Worm (Caenorhabditis elegans): ENCODE measurements around the gene F53C3.3.

DNA sequence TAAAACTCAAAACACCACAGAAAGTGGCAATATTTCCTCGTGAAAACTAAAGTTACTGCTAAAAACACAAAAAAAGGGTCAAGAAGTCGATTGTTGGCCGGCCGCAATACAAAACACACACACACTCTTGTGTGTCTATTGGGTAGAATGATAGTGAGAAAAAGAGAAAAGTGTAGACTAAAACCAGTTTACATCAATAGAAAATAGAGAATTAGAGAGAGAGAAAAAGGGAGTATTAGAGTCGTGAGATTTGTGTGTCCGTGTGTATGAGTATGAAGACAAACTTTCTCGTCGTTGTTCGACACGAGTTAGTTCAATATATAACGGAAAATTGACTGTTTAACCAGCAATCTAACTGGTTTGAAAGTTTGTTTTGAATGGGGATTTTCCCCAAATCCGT lies 26.8 kb downstream of the F53C3.3 start:
- TF ChIP-seq madf-6 (GFP tag; IDR thresholded peaks at IDR 0.05), result no peak
- no peak for TF ChIP-seq ztf-6 (GFP tag; IDR thresholded peaks at IDR 0.05)
- no peak for TF ChIP-seq snpc-3.4 (tag; optimal IDR thresholded peaks at IDR 0.05)
- TF ChIP-seq ekl-4 (GFP tag; IDR thresholded peaks at IDR 0.05), result no peak
